Worm (Caenorhabditis elegans): Measurements from ENCODE around the gene swt-7.

ce11 chrV:4980873-4981272 lies 49.7 kb downstream of the swt-7 start, which contains the start of gene srsx-12:
- TF ChIP-seq blmp-1 (tag; optimal IDR thresholded peaks at IDR 0.05; ENCODE audit: insufficient read depth) = no peak
- TF ChIP-seq unc-39 (tag; optimal IDR thresholded peaks at IDR 0.05) = no peak
